Worm (Caenorhabditis elegans): Measurements from ENCODE around the gene F59E12.9.

DNA sequence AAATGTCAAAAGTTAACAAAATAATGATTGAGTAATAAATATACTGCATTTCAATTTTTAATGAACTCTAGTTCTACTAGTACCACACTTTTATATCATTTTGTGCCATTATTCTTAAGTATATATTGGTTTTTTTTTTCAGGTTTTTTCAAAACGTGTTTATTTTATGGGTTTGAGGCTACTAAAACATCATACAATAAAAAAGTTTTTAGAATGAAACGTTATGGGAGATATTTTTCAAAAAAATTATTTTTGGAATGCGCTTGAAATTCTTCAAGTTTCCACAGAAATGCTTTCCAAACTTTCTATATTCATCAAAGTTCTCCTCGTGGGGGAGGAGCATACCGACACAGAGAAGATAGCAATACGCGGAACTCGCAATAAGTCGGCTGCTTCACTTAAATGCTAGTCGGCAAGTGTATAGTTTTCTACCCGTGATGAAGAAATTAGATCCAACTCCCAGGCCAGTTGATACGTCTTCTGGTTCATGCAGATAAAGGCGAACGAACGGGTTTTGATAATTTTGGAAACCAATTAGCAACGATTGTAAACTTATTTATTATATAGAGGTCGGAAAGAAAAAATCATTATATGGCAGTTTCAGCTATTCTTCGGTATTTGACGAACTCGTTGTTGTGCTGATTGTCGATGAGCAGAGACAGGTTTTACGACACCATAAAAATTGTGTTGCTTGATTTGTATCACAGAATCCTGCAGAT lies 47.4 kb downstream of the F59E12.9 start, which contains the start of gene C17G10.10:
- TF ChIP-seq ztf-11 (tag; optimal IDR thresholded peaks at IDR 0.05) (no peak), sptf-1 (tag; optimal IDR thresholded peaks at IDR 0.05) (no peak), unc-120 (tag; optimal IDR thresholded peaks at IDR 0.05; ENCODE audit: poor library complexity, severe bottlenecking) (no peak), pha-4 (tag; optimal IDR thresholded peaks at IDR 0.05) (peak; percentile 12), nhr-28 (tag; optimal IDR thresholded peaks at IDR 0.05) (no peak), lin-32 (GFP tag; optimal IDR thresholded peaks at IDR 0.05) (no peak)

Data from whole organism, mixed stage, embryonic.